Fruit fly (Drosophila melanogaster) whole organism, embryonic: ENCODE measurements around the gene euc.

Source experiments
- Asciz ChIP-seq: fragments of 200-800 bp; sonication (Bioruptor generic); optimal IDR thresholded peaks from 2 replicates; lab custom pipeline; 2017; ENCODE audit warnings: missing biosample characterization, mild to moderate bottlenecking, missing genetic modification characterization, missing genetic modification reagents
- Blimp-1 ChIP-seq: fragments of 200-800 bp; sonication (Bioruptor generic); optimal IDR thresholded peaks from 3 replicates; lab custom pipeline; 2018; ENCODE audit warnings: missing biosample characterization, missing genetic modification characterization, mild to moderate bottlenecking, moderate library complexity, missing genetic modification reagents
- CG10462 ChIP-seq: fragments of 200-800 bp; sonication (Bioruptor generic); optimal IDR thresholded peaks from 2 replicates; lab custom pipeline; 2016; ENCODE audit warnings: missing biosample characterization, missing genetic modification characterization
- CG11093 ChIP-seq: fragments of 200-800 bp; sonication (Bioruptor generic); IDR thresholded peaks from 3 replicates; pipeline ENCODE4 v1.3.6; 2022; ENCODE audit warnings: missing biosample characterization, missing genetic modification characterization
- CG1233 ChIP-seq: fragments of 200-800 bp; sonication (Bioruptor generic); optimal IDR thresholded peaks from 4 replicates; lab custom pipeline; 2018; ENCODE audit warnings: missing biosample characterization, mild to moderate bottlenecking, missing genetic modification characterization
- CG13123 ChIP-seq: fragments of 200-800 bp; sonication (Bioruptor generic); optimal IDR thresholded peaks from 2 replicates; lab custom pipeline; 2016; ENCODE audit warnings: missing biosample characterization, missing genetic modification characterization
- CG14710 ChIP-seq: fragments of 200-800 bp; sonication (Bioruptor generic); optimal IDR thresholded peaks from 3 replicates; lab custom pipeline; 2019; ENCODE audit warnings: missing biosample characterization, mild to moderate bottlenecking, missing genetic modification characterization, moderate library complexity
- CG15696 ChIP-seq: fragments of 200-800 bp; sonication (Bioruptor generic); optimal IDR thresholded peaks from 2 replicates; lab custom pipeline; 2019; ENCODE audit warnings: missing biosample characterization, mild to moderate bottlenecking, missing genetic modification characterization, moderate library complexity
- CG1647 ChIP-seq: fragments of 200-800 bp; sonication (Bioruptor generic); optimal IDR thresholded peaks from 3 replicates; lab custom pipeline; 2016; ENCODE audit warnings: missing biosample characterization, missing genetic modification characterization
- CG18599 ChIP-seq: fragments of 200-800 bp; sonication (Bioruptor generic); optimal IDR thresholded peaks from 3 replicates; lab custom pipeline; 2017; ENCODE audit warnings: missing biosample characterization, missing genetic modification characterization, mild to moderate bottlenecking, moderate library complexity, missing genetic modification reagents
- CG31388 ChIP-seq: fragments of 200-800 bp; sonication (Bioruptor generic); optimal IDR thresholded peaks from 2 replicates; lab custom pipeline; 2016; ENCODE audit warnings: missing biosample characterization, missing genetic modification characterization
- CG7271 ChIP-seq: fragments of 200-800 bp; sonication (Bioruptor generic); optimal IDR thresholded peaks from 2 replicates; lab custom pipeline; 2018; ENCODE audit warnings: missing biosample characterization, mild to moderate bottlenecking, missing genetic modification characterization, moderate library complexity
- CG8089 ChIP-seq: fragments of 200-800 bp; sonication (Bioruptor generic); optimal IDR thresholded peaks from 3 replicates; lab custom pipeline; 2016; ENCODE audit warnings: missing biosample characterization, missing genetic modification characterization
- CG8290 ChIP-seq, 3 experiments: fragments of 200-800 bp; sonication (Bioruptor generic); optimal IDR thresholded peaks; 2 replicates each; lab custom pipeline; 2016 to 2019; ENCODE audit warnings: missing biosample characterization in 3 of 3, missing genetic modification characterization in 3 of 3, mild to moderate bottlenecking in 2 of 3, moderate library complexity in 1 of 3
- CG9932 ChIP-seq: fragments of 200-800 bp; sonication (Bioruptor generic); IDR thresholded peaks from 2 replicates; pipeline ENCODE4 v1.3.6; 2022; ENCODE audit warnings: missing biosample characterization, missing genetic modification characterization
- Dip3 ChIP-seq: fragments of 200-800 bp; sonication (Bioruptor generic); optimal IDR thresholded peaks from 3 replicates; lab custom pipeline; 2016; ENCODE audit warnings: missing biosample characterization, missing genetic modification characterization
- Elba2 ChIP-seq: fragments of 200-800 bp; sonication (Bioruptor generic); optimal IDR thresholded peaks from 3 replicates; lab custom pipeline; 2016; ENCODE audit warnings: missing biosample characterization, missing genetic modification characterization
- HHEX ChIP-seq: fragments of 200-800 bp; sonication (Bioruptor generic); optimal IDR thresholded peaks from 3 replicates; lab custom pipeline; 2017; ENCODE audit warnings: missing biosample characterization, mild to moderate bottlenecking, missing genetic modification characterization, missing genetic modification reagents
- Hey ChIP-seq: fragments of 200-800 bp; sonication (Bioruptor generic); optimal IDR thresholded peaks from 3 replicates; lab custom pipeline; 2018; ENCODE audit warnings: missing biosample characterization, mild to moderate bottlenecking, missing genetic modification characterization
- Lim3 ChIP-seq: fragments of 200-800 bp; sonication (Bioruptor generic); IDR thresholded peaks from 2 replicates; pipeline ENCODE4 v1.3.6; 2022; ENCODE audit warnings: missing biosample characterization, missing genetic modification characterization
- Lpt ChIP-seq: fragments of >200 bp; optimal IDR thresholded peaks from 2 replicates; lab custom pipeline; 2018; ENCODE audit warnings: missing biosample characterization, missing genetic modification characterization
- Oaz ChIP-seq: fragments of 200-800 bp; sonication (Bioruptor generic); IDR thresholded peaks from 2 replicates; pipeline ENCODE4 v1.3.6; 2022; ENCODE audit warnings: missing biosample characterization, missing genetic modification characterization
- Opbp ChIP-seq: fragments of 200-800 bp; sonication (Bioruptor generic); IDR thresholded peaks from 3 replicates; pipeline ENCODE4 v1.3.6; 2022; ENCODE audit warnings: missing biosample characterization, missing genetic modification characterization; ENCODE audit not compliant: partially characterized antibody
- PHDP ChIP-seq: fragments of 200-800 bp; sonication (Bioruptor generic); optimal IDR thresholded peaks from 3 replicates; lab custom pipeline; 2018; ENCODE audit warnings: missing biosample characterization, mild to moderate bottlenecking, missing genetic modification characterization, moderate library complexity
- Pdp1 ChIP-seq, 2 experiments: fragments of 200-800 bp; sonication (Bioruptor generic); optimal IDR thresholded peaks; 3 replicates each; lab custom pipeline; 2016; ENCODE audit warnings: missing biosample characterization in 2 of 2, missing genetic modification characterization in 2 of 2, mild to moderate bottlenecking in 1 of 2, moderate library complexity in 1 of 2
- Poxn ChIP-seq: fragments of 200-800 bp; sonication (Bioruptor generic); IDR thresholded peaks from 2 replicates; pipeline ENCODE4 v1.3.6; 2022; ENCODE audit warnings: missing biosample characterization, missing genetic modification characterization
- Six4 ChIP-seq: fragments of 200-800 bp; sonication (Bioruptor generic); optimal IDR thresholded peaks from 2 replicates; lab custom pipeline; 2016; ENCODE audit warnings: missing biosample characterization, missing genetic modification characterization
- TFAM ChIP-seq: fragments of 200-800 bp; sonication (Bioruptor generic); optimal IDR thresholded peaks from 2 replicates; lab custom pipeline; 2017; ENCODE audit warnings: missing biosample characterization, missing genetic modification characterization, inconsistent platforms
- Xrp1 ChIP-seq: fragments of 200-800 bp; sonication (Bioruptor generic); IDR thresholded peaks from 2 replicates; pipeline ENCODE4 v1.3.6; 2022; ENCODE audit warnings: missing biosample characterization, missing genetic modification characterization
- ac ChIP-seq: fragments of 200-800 bp; sonication (Bioruptor generic); optimal IDR thresholded peaks from 3 replicates; lab custom pipeline; 2017; ENCODE audit warnings: missing biosample characterization, mild to moderate bottlenecking, missing genetic modification characterization
- cwo ChIP-seq: fragments of 200-800 bp; sonication (Bioruptor generic); optimal IDR thresholded peaks from 3 replicates; lab custom pipeline; 2017; ENCODE audit warnings: missing biosample characterization, missing genetic modification characterization, mild to moderate bottlenecking, moderate library complexity, missing genetic modification reagents
- dan ChIP-seq: fragments of 200-800 bp; sonication (Bioruptor generic); IDR thresholded peaks from 2 replicates; pipeline ENCODE4 v1.3.6; 2022; ENCODE audit warnings: missing biosample characterization, missing genetic modification characterization
- dysf ChIP-seq: fragments of 200-800 bp; sonication (Bioruptor generic); IDR thresholded peaks from 3 replicates; pipeline ENCODE4 v1.3.6; 2022; ENCODE audit warnings: missing biosample characterization, missing genetic modification characterization
- eyg ChIP-seq: fragments of 200-800 bp; sonication (Bioruptor generic); optimal IDR thresholded peaks from 3 replicates; lab custom pipeline; 2016; ENCODE audit warnings: missing biosample characterization, missing genetic modification characterization
- fru ChIP-seq: fragments of >200 bp; optimal IDR thresholded peaks from 2 replicates; lab custom pipeline; 2017
- gfzf ChIP-seq: fragments of 200-800 bp; sonication (Bioruptor generic); optimal IDR thresholded peaks from 2 replicates; lab custom pipeline; 2016; ENCODE audit warnings: missing biosample characterization, mild to moderate bottlenecking, missing genetic modification characterization, moderate library complexity
- grn ChIP-seq: fragments of 200-800 bp; sonication (Bioruptor generic); optimal IDR thresholded peaks from 3 replicates; lab custom pipeline; 2017; ENCODE audit warnings: missing biosample characterization, missing genetic modification characterization
- gt ChIP-seq: fragments of 200-800 bp; sonication (Bioruptor generic); IDR thresholded peaks from 2 replicates; pipeline ENCODE4 v1.3.6; 2022; ENCODE audit warnings: missing biosample characterization, missing genetic modification characterization
- lab ChIP-seq: fragments of 200-800 bp; sonication (Bioruptor generic); optimal IDR thresholded peaks from 3 replicates; lab custom pipeline; 2017; ENCODE audit warnings: missing biosample characterization, missing genetic modification characterization, mild to moderate bottlenecking, moderate library complexity, missing genetic modification reagents
- lilli ChIP-seq: fragments of 200-800 bp; sonication (Bioruptor generic); optimal IDR thresholded peaks from 3 replicates; lab custom pipeline; 2016; ENCODE audit warnings: missing biosample characterization, missing genetic modification characterization
- maf-S ChIP-seq: fragments of 200-800 bp; sonication (Bioruptor generic); optimal IDR thresholded peaks from 2 replicates; lab custom pipeline; 2016; ENCODE audit warnings: missing biosample characterization, missing genetic modification characterization
- nmo ChIP-seq: fragments of 200-800 bp; sonication (Bioruptor generic); optimal IDR thresholded peaks from 2 replicates; lab custom pipeline; 2018; ENCODE audit warnings: missing biosample characterization, mild to moderate bottlenecking, missing genetic modification characterization, moderate library complexity
- odd ChIP-seq: fragments of 200-800 bp; sonication (Bioruptor generic); optimal IDR thresholded peaks from 2 replicates; lab custom pipeline; 2017; ENCODE audit warnings: missing biosample characterization, mild to moderate bottlenecking, missing genetic modification characterization
- pros ChIP-seq: fragments of 200-800 bp; sonication (Bioruptor generic); optimal IDR thresholded peaks from 3 replicates; lab custom pipeline; 2019; ENCODE audit warnings: missing biosample characterization, mild to moderate bottlenecking, missing genetic modification characterization, moderate library complexity
- ranshi ChIP-seq: fragments of 200-800 bp; sonication (Bioruptor generic); IDR thresholded peaks from 2 replicates; pipeline ENCODE4 v1.3.6; 2022; ENCODE audit warnings: missing biosample characterization, missing genetic modification characterization
- repo ChIP-seq: fragments of 200-800 bp; sonication (Bioruptor generic); optimal IDR thresholded peaks from 2 replicates; lab custom pipeline; 2016; ENCODE audit warnings: missing biosample characterization, missing genetic modification characterization
- scrt ChIP-seq: fragments of 200-800 bp; sonication (Bioruptor generic); optimal IDR thresholded peaks from 2 replicates; lab custom pipeline; 2018; ENCODE audit warnings: missing biosample characterization, mild to moderate bottlenecking, missing genetic modification characterization, moderate library complexity
- sisA ChIP-seq: fragments of 200-800 bp; sonication (Bioruptor generic); IDR thresholded peaks from 2 replicates; pipeline ENCODE4 v1.3.6; 2022; ENCODE audit warnings: missing biosample characterization, missing genetic modification characterization
- tll ChIP-seq, 2 experiments: fragments of 200-800 bp in 1 of 2; fragments of >200 bp in 1 of 2; sonication (Bioruptor generic) in 1 of 2; optimal IDR thresholded peaks; 2 replicates each; lab custom pipeline; 2017 to 2019; ENCODE audit warnings: missing biosample characterization in 2 of 2, missing genetic modification characterization in 2 of 2, mild to moderate bottlenecking in 1 of 2, moderate library complexity in 1 of 2
- tup ChIP-seq: fragments of 200-800 bp; sonication (Bioruptor generic); optimal IDR thresholded peaks from 2 replicates; lab custom pipeline; 2016; ENCODE audit warnings: missing biosample characterization, mild to moderate bottlenecking, missing genetic modification characterization, moderate library complexity
- twi ChIP-seq: fragments of 200-800 bp; optimal IDR thresholded peaks from 2 replicates; lab custom pipeline; 2019; ENCODE audit warnings: missing biosample characterization, mild to moderate bottlenecking, missing genetic modification characterization, moderate library complexity

euc gene

DNA sequence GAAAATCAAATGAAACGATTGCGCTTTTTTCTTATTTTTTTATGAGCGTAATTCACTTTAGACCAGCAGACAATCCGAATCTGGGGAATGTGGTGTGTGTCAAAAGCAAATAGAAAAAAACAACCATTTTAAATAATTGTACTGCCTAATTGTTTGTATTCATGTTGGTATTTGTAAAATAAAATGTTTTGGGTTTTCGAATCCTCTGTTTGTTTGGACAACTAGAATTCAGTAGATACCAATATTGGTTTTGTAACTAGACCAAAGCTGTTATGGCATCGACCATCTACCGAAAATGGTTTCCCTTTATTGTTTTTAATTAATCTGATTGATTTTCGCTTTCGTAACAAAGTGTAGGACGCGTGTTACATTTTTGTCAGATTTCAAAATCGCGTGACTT is 32.3 kb upstream of the euc start:
- no peak for TF ChIP-seq maf-S (GFP tag; lab: Kevin White, UChicago)
- peak; percentile 20 for TF ChIP-seq CG1233
- TF ChIP-seq Pdp1 (GFP tag; optimal IDR thresholded peaks at IDR 0.05; lab: Kevin White, UChicago), result peak in 1 of 2 experiments; percentile 51
- TF ChIP-seq scrt, result no peak
- peak; percentile 59 for TF ChIP-seq CG15696 (tag; lab: Kevin White, UChicago)
- TF ChIP-seq Blimp-1 (GFP tag; lab: Kevin White, UChicago), result peak; percentile 34
- no peak for TF ChIP-seq odd (GFP tag; lab: Kevin White, UChicago)
- TF ChIP-seq fru (lab: Kevin White, UChicago), result no peak
- no peak for TF ChIP-seq CG11093 (GFP tag; lab: Robert Waterston, UW)
- peak; percentile 13 for TF ChIP-seq CG1647 (GFP tag; lab: Kevin White, UChicago)
- TF ChIP-seq gfzf (GFP tag; lab: Kevin White, UChicago), result no peak
- TF ChIP-seq lab (GFP tag; lab: Kevin White, UChicago), result peak; percentile 42
- no peak for TF ChIP-seq cwo (GFP tag; lab: Kevin White, UChicago)
- no peak for TF ChIP-seq Lpt
- TF ChIP-seq CG10462 (GFP tag; lab: Kevin White, UChicago), result no peak
- peak in 1 of 2 experiments; percentile 36 for TF ChIP-seq tll (GFP tag; optimal IDR thresholded peaks at IDR 0.05; lab: Kevin White, UChicago)
- TF ChIP-seq CG13123 (GFP tag; lab: Kevin White, UChicago), result no peak
- peak; percentile 5 for TF ChIP-seq ac (GFP tag; lab: Kevin White, UChicago)
- TF ChIP-seq PHDP (tag; lab: Kevin White, UChicago), result peak; percentile 52
- TF ChIP-seq Lim3, result no peak
- no peak for TF ChIP-seq Poxn
- no peak for TF ChIP-seq Hey (tag; lab: Kevin White, UChicago)
- TF ChIP-seq HHEX (GFP tag; lab: Kevin White, UChicago), result peak; percentile 32
- TF ChIP-seq CG31388 (GFP tag; lab: Kevin White, UChicago), result no peak
- TF ChIP-seq CG8290 (GFP tag; optimal IDR thresholded peaks at IDR 0.05; lab: Kevin White, UChicago), result no peak
- peak in 1 of 2 experiments; percentile 44 for TF ChIP-seq CG8290 (tag; optimal IDR thresholded peaks at IDR 0.05; lab: Kevin White, UChicago)
- no peak for TF ChIP-seq tup (GFP tag; lab: Kevin White, UChicago)
- peak; percentile 23 for TF ChIP-seq CG18599 (GFP tag; lab: Kevin White, UChicago)
- peak; percentile 76 for TF ChIP-seq CG7271 (tag; lab: Kevin White, UChicago)
- TF ChIP-seq dysf, result peak; percentile 38; the same call in 2 of the 3 replicates
- peak; percentile 39 for TF ChIP-seq Asciz (GFP tag; lab: Kevin White, UChicago)
- TF ChIP-seq Elba2 (GFP tag; lab: Kevin White, UChicago), result no peak
- TF ChIP-seq CG8089 (GFP tag; lab: Kevin White, UChicago), result no peak
- peak; percentile 36; the same call in 1 of the 2 replicates for TF ChIP-seq Xrp1 (GFP tag; lab: Robert Waterston, UW)
- no peak for TF ChIP-seq ranshi (GFP tag; lab: Robert Waterston, UW)
- TF ChIP-seq CG9932 (GFP tag; lab: Robert Waterston, UW), result no peak
- peak; percentile 10 for TF ChIP-seq nmo (GFP tag; lab: Kevin White, UChicago)
- TF ChIP-seq eyg (GFP tag; lab: Kevin White, UChicago), result peak; percentile 26
- no peak for TF ChIP-seq Oaz (GFP tag; lab: Robert Waterston, UW)
- TF ChIP-seq twi (tag; lab: Kevin White, UChicago), result no peak
- no peak for TF ChIP-seq sisA (GFP tag; lab: Robert Waterston, UW)
- no peak for TF ChIP-seq Six4 (GFP tag; lab: Kevin White, UChicago)
- TF ChIP-seq lilli (GFP tag; lab: Kevin White, UChicago), result no peak
- TF ChIP-seq Dip3 (GFP tag; lab: Kevin White, UChicago), result no peak
- TF ChIP-seq CG14710, result peak; percentile 12
- no peak for TF ChIP-seq repo (GFP tag; lab: Kevin White, UChicago)
- TF ChIP-seq dan, result no peak
- TF ChIP-seq Opbp (GFP tag; lab: Robert Waterston, UW), result no peak
- TF ChIP-seq pros, result no peak
- TF ChIP-seq gt (GFP tag; lab: Robert Waterston, UW), result no peak
- peak; percentile 1 for TF ChIP-seq grn
- no peak for TF ChIP-seq TFAM (GFP tag; lab: Kevin White, UChicago)
